Worm (Caenorhabditis elegans) whole organism, young adult: ENCODE data around the gene ceh-63.

Experiments used
- B0035.1 ChIP-seq: sonication (generic microtip); optimal IDR thresholded peaks from 2 replicates; lab custom pipeline; 2016; ENCODE audit warnings: missing genetic modification characterization, mild to moderate bottlenecking, missing compliant biosample characterization, missing genotype, missing genetic modification reagents
- C06A6.2 ChIP-seq: fragments of 200-800 bp; sonication (Bioruptor generic); conservative IDR thresholded peaks from 2 replicates; pipeline ENCODE4 v1.3.6; 2022; ENCODE audit warnings: missing genetic modification characterization, missing compliant biosample characterization
- F22D6.2 ChIP-seq: sonication (generic microtip); optimal IDR thresholded peaks from 2 replicates; lab custom pipeline; 2016; ENCODE audit warnings: mild to moderate bottlenecking, missing genetic modification characterization, missing compliant biosample characterization
- F33H1.4 ChIP-seq: fragments of 200-800 bp; sonication (Bioruptor generic); IDR thresholded peaks from 2 replicates; pipeline ENCODE4 v1.3.6; 2022; ENCODE audit warnings: missing genetic modification reagents, missing genetic modification characterization, missing compliant biosample characterization
- F37B4.10 ChIP-seq: fragments of 200-800 bp; sonication (Bioruptor generic); IDR thresholded peaks from 2 replicates; pipeline ENCODE4 v1.3.6; 2022; ENCODE audit warnings: missing genetic modification characterization, missing compliant biosample characterization
- F49E8.2 ChIP-seq: sonication (generic microtip); optimal IDR thresholded peaks from 3 replicates; lab custom pipeline; 2017; ENCODE audit warnings: missing genetic modification characterization, mild to moderate bottlenecking, missing compliant biosample characterization, antibody characterized with exemption, moderate library complexity; ENCODE audit not compliant: insufficient read depth
- F52B5.7 ChIP-seq: sonication (generic microtip); optimal IDR thresholded peaks from 2 replicates; lab custom pipeline; 2016; ENCODE audit warnings: mild to moderate bottlenecking, missing genetic modification characterization, missing compliant biosample characterization
- Y53G8AR.9 ChIP-seq: fragments of 200-800 bp; sonication (Bioruptor generic); conservative IDR thresholded peaks from 2 replicates; pipeline ENCODE4 v1.3.6; 2022; ENCODE audit warnings: missing genetic modification reagents, missing genetic modification characterization, missing compliant biosample characterization
- Y56A3A.18 ChIP-seq: fragments of 200-800 bp; sonication (Bioruptor generic); IDR thresholded peaks from 2 replicates; pipeline ENCODE4 v1.3.6; 2022; ENCODE audit warnings: missing genetic modification reagents, missing genetic modification characterization, missing compliant biosample characterization
- aptf-3 ChIP-seq: fragments of 200-800 bp; sonication (Bioruptor generic); IDR thresholded peaks from 2 replicates; pipeline ENCODE4 v1.3.6; 2022; ENCODE audit warnings: missing genetic modification characterization, missing compliant biosample characterization
- attf-3 ChIP-seq: fragments of 200-800 bp; sonication (Bioruptor generic); conservative IDR thresholded peaks from 2 replicates; pipeline ENCODE4 v1.3.6; 2022; ENCODE audit warnings: missing genetic modification reagents, missing genetic modification characterization, missing compliant biosample characterization
- bed-2 ChIP-seq: fragments of 200-800 bp; sonication (Bioruptor generic); IDR thresholded peaks from 2 replicates; pipeline ENCODE4 v1.3.6; 2022; ENCODE audit warnings: missing genetic modification reagents, missing genetic modification characterization, missing compliant biosample characterization
- cebp-2 ChIP-seq: fragments of 200-800 bp; sonication (Bioruptor generic); IDR thresholded peaks from 2 replicates; pipeline ENCODE4 v1.3.6; 2022; ENCODE audit warnings: missing genetic modification characterization, missing compliant biosample characterization
- ceh-100 ChIP-seq: fragments of 200-800 bp; sonication (Bioruptor generic); IDR thresholded peaks from 2 replicates; pipeline ENCODE4 v1.3.6; 2022; ENCODE audit warnings: missing genetic modification reagents, missing genetic modification characterization, missing compliant biosample characterization
- ceh-40 ChIP-seq: fragments of 200-800 bp; sonication (Bioruptor generic); IDR thresholded peaks from 2 replicates; pipeline ENCODE4 v1.3.6; 2022; ENCODE audit warnings: missing genetic modification characterization, missing compliant biosample characterization
- ceh-79 ChIP-seq: sonication (generic microtip); optimal IDR thresholded peaks from 2 replicates; lab custom pipeline; 2017; ENCODE audit warnings: mild to moderate bottlenecking, missing genetic modification characterization, missing compliant biosample characterization
- ceh-91 ChIP-seq: fragments of 200-800 bp; sonication (Bioruptor generic); IDR thresholded peaks from 2 replicates; pipeline ENCODE4 v1.3.6; 2022; ENCODE audit warnings: missing genetic modification reagents, missing genetic modification characterization, missing compliant biosample characterization
- dpff-1 ChIP-seq: sonication (generic microtip); optimal IDR thresholded peaks from 2 replicates; lab custom pipeline; 2017; ENCODE audit warnings: mild to moderate bottlenecking, missing genetic modification characterization, missing compliant biosample characterization
- ekl-4 ChIP-seq: fragments of 200-800 bp; sonication (Bioruptor generic); IDR thresholded peaks from 2 replicates; pipeline ENCODE4 v1.3.6; 2022; ENCODE audit warnings: missing genetic modification reagents, missing genetic modification characterization, missing compliant biosample characterization
- fkh-3 ChIP-seq: sonication (generic microtip); optimal IDR thresholded peaks from 2 replicates; lab custom pipeline; 2016; ENCODE audit warnings: mild to moderate bottlenecking, missing genetic modification characterization, missing compliant biosample characterization
- gei-17 ChIP-seq: fragments of 200-800 bp; sonication (Bioruptor generic); optimal IDR thresholded peaks from 2 replicates; lab custom pipeline; 2018; ENCODE audit warnings: mild to moderate bottlenecking, missing genetic modification characterization, missing compliant biosample characterization
- hlh-12 ChIP-seq: sonication (generic microtip); optimal IDR thresholded peaks from 2 replicates; lab custom pipeline; 2016; ENCODE audit warnings: missing genetic modification characterization, missing compliant biosample characterization
- hlh-26 ChIP-seq: fragments of 200-800 bp; sonication (Bioruptor generic); conservative IDR thresholded peaks from 2 replicates; pipeline ENCODE4 v1.3.6; 2022; ENCODE audit warnings: missing genetic modification reagents, missing genetic modification characterization, missing compliant biosample characterization
- hmg-20 ChIP-seq: fragments of 200-800 bp; sonication (Bioruptor generic); IDR thresholded peaks from 2 replicates; pipeline ENCODE4 v1.3.6; 2022; ENCODE audit warnings: missing genetic modification reagents, missing genetic modification characterization, missing compliant biosample characterization
- let-526 ChIP-seq: fragments of 200-800 bp; sonication (Bioruptor generic); IDR thresholded peaks from 2 replicates; pipeline ENCODE4 v1.3.6; 2022; ENCODE audit warnings: missing genetic modification reagents, missing genetic modification characterization, missing compliant biosample characterization
- lin-40 ChIP-seq: sonication (generic microtip); optimal IDR thresholded peaks from 2 replicates; lab custom pipeline; 2016; ENCODE audit warnings: missing genetic modification characterization, mild to moderate bottlenecking, missing compliant biosample characterization, missing genotype, missing genetic modification reagents
- lsl-1 ChIP-seq: fragments of 200-800 bp; sonication (Bioruptor generic); optimal IDR thresholded peaks from 2 replicates; lab custom pipeline; 2018; ENCODE audit warnings: mild to moderate bottlenecking, missing genetic modification characterization, moderate library complexity, missing compliant biosample characterization
- madf-3 ChIP-seq: fragments of 200-800 bp; sonication (Bioruptor generic); IDR thresholded peaks from 2 replicates; pipeline ENCODE4 v1.3.6; 2022; ENCODE audit warnings: missing genetic modification reagents, missing genetic modification characterization, missing compliant biosample characterization
- madf-6 ChIP-seq: fragments of 200-800 bp; sonication (Bioruptor generic); IDR thresholded peaks from 2 replicates; pipeline ENCODE4 v1.3.6; 2022; ENCODE audit warnings: missing genetic modification reagents, missing genetic modification characterization, missing compliant biosample characterization
- mcd-1 ChIP-seq: fragments of 200-800 bp; sonication (Bioruptor generic); IDR thresholded peaks from 2 replicates; pipeline ENCODE4 v1.3.6; 2022; ENCODE audit warnings: missing genetic modification reagents, missing genetic modification characterization, missing compliant biosample characterization
- mel-28 ChIP-seq: sonication (generic microtip); optimal IDR thresholded peaks from 2 replicates; lab custom pipeline; 2016; ENCODE audit warnings: borderline replicate concordance, mild to moderate bottlenecking, missing genetic modification characterization, missing compliant biosample characterization
- nfya-1 ChIP-seq: sonication (generic microtip); optimal IDR thresholded peaks from 2 replicates; lab custom pipeline; 2017; ENCODE audit warnings: antibody characterized with exemption, missing compliant biosample characterization, missing genetic modification characterization, borderline replicate concordance; ENCODE audit not compliant: insufficient read depth
- nfyb-1 ChIP-seq: fragments of 200-800 bp; sonication (Bioruptor generic); IDR thresholded peaks from 2 replicates; pipeline ENCODE4 v1.3.6; 2022; ENCODE audit warnings: missing genetic modification reagents, missing genetic modification characterization, missing compliant biosample characterization
- nhr-120 ChIP-seq: fragments of 200-800 bp; sonication (Bioruptor generic); IDR thresholded peaks from 2 replicates; pipeline ENCODE4 v1.3.6; 2022; ENCODE audit warnings: missing genetic modification characterization, missing compliant biosample characterization
- rec-8 ChIP-seq, 2 experiments: sonication (generic microtip); optimal IDR thresholded peaks; 2 replicates each; lab custom pipeline; 2016; ENCODE audit warnings: mild to moderate bottlenecking in 2 of 2, missing genetic modification characterization in 2 of 2, missing genetic modification reagents in 2 of 2, missing genotype in 2 of 2, missing biosample characterization in 1 of 2, missing compliant biosample characterization in 1 of 2, moderate library complexity in 1 of 2
- rpc-1 ChIP-seq, 2 experiments: fragments of 150-350 bp in 1 of 2; sonication (generic microtip) in 1 of 2; optimal IDR thresholded peaks; 2 replicates each; lab custom pipeline; 2014 to 2018; ENCODE audit warnings: missing biosample characterization in 1 of 2, missing genetic modification characterization in 1 of 2, missing genetic modification reagents in 1 of 2, missing genotype in 1 of 2
- sea-2 ChIP-seq: fragments of 200-800 bp; sonication (Bioruptor generic); IDR thresholded peaks from 2 replicates; pipeline ENCODE4 v1.3.6; 2022; ENCODE audit warnings: missing genetic modification characterization, missing compliant biosample characterization
- snpc-4 ChIP-seq, 5 experiments: fragments of 150-350 bp in 1 of 5; sonication (generic microtip) in 4 of 5; optimal IDR thresholded peaks; 2 replicates each; lab custom pipeline; 2014 to 2018; ENCODE audit warnings: missing genetic modification characterization in 5 of 5, missing biosample characterization in 3 of 5, antibody characterized with exemption in 2 of 5, mild to moderate bottlenecking in 2 of 5, missing compliant biosample characterization in 2 of 5, missing genotype in 2 of 5, moderate library complexity in 2 of 5, missing genetic modification reagents in 1 of 5
- tbp1 ChIP-seq: fragments of 200-800 bp; sonication (Bioruptor generic); optimal IDR thresholded peaks from 2 replicates; lab custom pipeline; 2018; ENCODE audit warnings: mild to moderate bottlenecking, missing genetic modification characterization, missing compliant biosample characterization
- tbx-9 ChIP-seq: sonication (generic microtip); optimal IDR thresholded peaks from 2 replicates; lab custom pipeline; 2016; ENCODE audit warnings: borderline replicate concordance, missing genetic modification characterization, inconsistent platforms, missing compliant biosample characterization
- xnd-1 ChIP-seq: sonication (generic microtip); optimal IDR thresholded peaks from 2 replicates; lab custom pipeline; 2016; ENCODE audit warnings: missing genotype, missing genetic modification reagents, missing genetic modification characterization, missing compliant biosample characterization
- zim-3 ChIP-seq: sonication (generic microtip); optimal IDR thresholded peaks from 2 replicates; lab custom pipeline; 2017; ENCODE audit warnings: mild to moderate bottlenecking, missing genetic modification characterization, moderate library complexity, missing compliant biosample characterization
- ztf-18 ChIP-seq: sonication (generic microtip); optimal IDR thresholded peaks from 2 replicates; lab custom pipeline; 2016; ENCODE audit warnings: missing genotype, mild to moderate bottlenecking, missing genetic modification characterization, missing compliant biosample characterization
- ztf-22 ChIP-seq: fragments of 200-800 bp; sonication (Bioruptor generic); optimal IDR thresholded peaks from 2 replicates; lab custom pipeline; 2018; ENCODE audit warnings: mild to moderate bottlenecking, missing genetic modification characterization, moderate library complexity, missing compliant biosample characterization
- ztf-28 ChIP-seq: fragments of 200-800 bp; sonication (Bioruptor generic); IDR thresholded peaks from 2 replicates; pipeline ENCODE4 v1.3.6; 2022; ENCODE audit warnings: missing genetic modification reagents, missing genetic modification characterization, missing compliant biosample characterization
- ztf-6 ChIP-seq: fragments of 200-800 bp; sonication (Bioruptor generic); IDR thresholded peaks from 2 replicates; pipeline ENCODE4 v1.3.6; 2022; ENCODE audit warnings: missing genetic modification reagents, missing genetic modification characterization, missing compliant biosample characterization

Gene ceh-63

DNA sequence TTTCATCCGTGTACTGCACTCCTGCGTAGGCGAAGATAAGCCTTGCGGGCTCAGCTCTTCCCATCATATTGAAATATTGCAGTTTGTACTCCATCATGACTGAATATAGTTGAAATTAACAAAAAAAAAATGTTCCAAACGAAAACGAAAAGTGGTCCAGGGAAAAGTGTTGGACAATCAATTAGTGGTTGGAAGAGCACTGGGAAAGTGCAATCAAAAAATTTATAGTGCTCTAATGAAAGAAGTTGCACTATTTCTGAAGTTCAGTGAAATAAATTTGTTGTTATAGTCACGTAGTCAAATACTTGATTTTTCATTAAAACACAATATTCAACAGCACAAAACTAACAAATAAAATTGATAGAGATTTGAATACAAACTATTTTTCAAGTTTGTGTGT is 40.2 kb downstream of the ceh-63 start, which contains the start of gene gst-11:
Gene gst-11, minus strand, starts transcription at position 101 of the 400 bp plus-strand sequence.
- TF ChIP-seq lsl-1 (GFP tag; lab: Kevin White, UChicago), result no peak
- no peak for TF ChIP-seq ceh-100 (GFP tag; lab: Robert Waterston, UW)
- no peak for TF ChIP-seq madf-6 (GFP tag; lab: Robert Waterston, UW)
- TF ChIP-seq ztf-28 (GFP tag; lab: Robert Waterston, UW), result no peak
- TF ChIP-seq F37B4.10 (GFP tag; lab: Robert Waterston, UW), result no peak
- TF ChIP-seq gei-17 (GFP tag; lab: Kevin White, UChicago), result no peak
- TF ChIP-seq F33H1.4 (GFP tag; lab: Robert Waterston, UW), result no peak
- TF ChIP-seq nfyb-1 (GFP tag; lab: Robert Waterston, UW), result no peak
- TF ChIP-seq F52B5.7 (tag; lab: Kevin White, UChicago), result no peak
- TF ChIP-seq sea-2 (GFP tag; lab: Robert Waterston, UW), result no peak
- TF ChIP-seq dpff-1, result no peak
- no peak for TF ChIP-seq mcd-1 (GFP tag; lab: Robert Waterston, UW)
- TF ChIP-seq ceh-79 (tag; lab: Kevin White, UChicago), result no peak
- TF ChIP-seq nfya-1, result no peak
- no peak for TF ChIP-seq ztf-22 (GFP tag; lab: Kevin White, UChicago)
- TF ChIP-seq rpc-1 (optimal IDR thresholded peaks at IDR 0.05; lab: Kevin White, UChicago), result no peak
- no peak for TF ChIP-seq rpc-1 (tag; optimal IDR thresholded peaks at IDR 0.05; lab: Kevin White, UChicago)

- TF ChIP-seq hlh-26 (GFP tag; lab: Robert Waterston, UW) (no peak), ztf-6 (GFP tag; lab: Robert Waterston, UW) (no peak), aptf-3 (GFP tag; lab: Robert Waterston, UW) (peak; percentile 90), let-526 (GFP tag; lab: Robert Waterston, UW) (0 out of 2 replicates have a peak, but pooled peaks have one; percentile 40), F37B4.10 (GFP tag; lab: Robert Waterston, UW) (peak; percentile 97), ekl-4 (GFP tag; lab: Robert Waterston, UW) (peak; percentile 74; the same call in 1 of the 2 replicates), cebp-2 (GFP tag; lab: Robert Waterston, UW) (0 out of 2 replicates have a peak, but pooled peaks have one; percentile 54), xnd-1 (tag; lab: Kevin White, UChicago) (no peak), sea-2 (GFP tag; lab: Robert Waterston, UW) (peak; percentile 63; the same call in 1 of the 2 replicates), fkh-3 (tag; lab: Kevin White, UChicago) (no peak), lin-40 (tag; lab: Kevin White, UChicago) (no peak), F49E8.2 (tag; lab: Kevin White, UChicago) (no peak), zim-3 (peak; percentile 42), nhr-120 (GFP tag; lab: Robert Waterston, UW) (0 out of 2 replicates have a peak, but pooled peaks have one; percentile 33), ceh-91 (GFP tag; lab: Robert Waterston, UW) (0 out of 2 replicates have a peak, but pooled peaks have one; percentile 46), mel-28 (tag; lab: Kevin White, UChicago) (no peak), Y53G8AR.9 (GFP tag; lab: Robert Waterston, UW) (no peak), hmg-20 (GFP tag; lab: Robert Waterston, UW) (peak; percentile 33; the same call in 1 of the 2 replicates), hlh-12 (no peak), madf-3 (peak; percentile 39; the same call in 1 of the 2 replicates), F22D6.2 (no peak), tbx-9 (no peak), bed-2 (GFP tag; lab: Robert Waterston, UW) (peak; percentile 82; the same call in 1 of the 2 replicates), tbp1 (GFP tag; lab: Kevin White, UChicago) (no peak), B0035.1 (tag; lab: Kevin White, UChicago) (no peak), rec-8 (tag; optimal IDR thresholded peaks at IDR 0.05; lab: Kevin White, UChicago) (no peak), C06A6.2 (GFP tag; lab: Robert Waterston, UW) (0 out of 2 replicates have a peak, but pooled peaks have one; percentile 24), snpc-4 (GFP tag; optimal IDR thresholded peaks at IDR 0.05; lab: Kevin White, UChicago) (no peak), snpc-4 (tag; optimal IDR thresholded peaks at IDR 0.05; lab: Kevin White, UChicago) (no peak), ceh-40 (GFP tag; lab: Robert Waterston, UW) (no peak), ztf-18 (tag; lab: Kevin White, UChicago) (no peak), attf-3 (GFP tag; lab: Robert Waterston, UW) (0 out of 2 replicates have a peak, but pooled peaks have one; percentile 39), Y56A3A.18 (GFP tag; lab: Robert Waterston, UW) (no peak)
These were observed 42.3 kb downstream of the ceh-63 start for ce11 chrX:3631550-3631949.
